Fruit fly (Drosophila melanogaster) whole organism, prepupa: ENCODE measurements around the gene CG6048.
"Not testable (repeated sequence)": the region's sequence is repeated elsewhere in the genome, so short reads cannot be mapped to it uniquely, and the experiment has no call there.

Experiments used
- CG11762 ChIP-seq: fragments of 200-800 bp; sonication (Bioruptor generic); optimal IDR thresholded peaks from 3 replicates; lab custom pipeline; 2016; ENCODE audit warnings: missing biosample characterization, missing genetic modification characterization; ENCODE audit not compliant: insufficient read depth
- CG16779 ChIP-seq: fragments of 200-800 bp; sonication (Bioruptor generic); optimal IDR thresholded peaks from 3 replicates; lab custom pipeline; 2017; ENCODE audit warnings: missing biosample characterization, mild to moderate bottlenecking, missing genetic modification characterization
- CG3032 ChIP-seq: fragments of 200-800 bp; optimal IDR thresholded peaks from 2 replicates; lab custom pipeline; 2019; ENCODE audit warnings: missing biosample characterization, mild to moderate bottlenecking, missing genetic modification characterization, moderate library complexity
- CG34406 ChIP-seq: fragments of 200-800 bp; sonication (Bioruptor generic); optimal IDR thresholded peaks from 3 replicates; lab custom pipeline; 2016; ENCODE audit warnings: missing biosample characterization, missing genetic modification characterization
- CG7368 ChIP-seq: fragments of 200-800 bp; sonication (Bioruptor generic); optimal IDR thresholded peaks from 3 replicates; lab custom pipeline; 2016; ENCODE audit warnings: missing biosample characterization, missing genetic modification characterization
- CG9139 ChIP-seq: fragments of 200-800 bp; sonication (Bioruptor generic); optimal IDR thresholded peaks from 3 replicates; lab custom pipeline; 2017; ENCODE audit warnings: missing biosample characterization, mild to moderate bottlenecking, missing genetic modification characterization
- Eip75B ChIP-seq: fragments of 200-800 bp; sonication (Bioruptor generic); optimal IDR thresholded peaks from 3 replicates; lab custom pipeline; 2016; ENCODE audit warnings: missing biosample characterization, missing genetic modification characterization
- Ets96B ChIP-seq: fragments of 200-800 bp; optimal IDR thresholded peaks from 2 replicates; lab custom pipeline; 2019; ENCODE audit warnings: missing biosample characterization, mild to moderate bottlenecking, missing genetic modification characterization, moderate library complexity
- Gug ChIP-seq: fragments of 200-800 bp; sonication (Bioruptor generic); IDR thresholded peaks from 2 replicates; pipeline ENCODE4 v1.3.6; 2022; ENCODE audit warnings: missing biosample characterization, missing genetic modification characterization
- Smox ChIP-seq: fragments of 200-800 bp; sonication (Bioruptor generic); optimal IDR thresholded peaks from 3 replicates; lab custom pipeline; 2016; ENCODE audit warnings: missing biosample characterization, missing genetic modification characterization
- Sox14 ChIP-seq: fragments of 200-800 bp; sonication (Bioruptor generic); optimal IDR thresholded peaks from 3 replicates; lab custom pipeline; 2016; ENCODE audit warnings: missing biosample characterization, missing genetic modification characterization
- dsx ChIP-seq: fragments of 200-800 bp; optimal IDR thresholded peaks from 3 replicates; lab custom pipeline; 2019; ENCODE audit warnings: missing biosample characterization, mild to moderate bottlenecking, missing genetic modification characterization, moderate library complexity; ENCODE audit not compliant: poor library complexity, severe bottlenecking
- esn ChIP-seq: fragments of 200-800 bp; sonication (Bioruptor generic); optimal IDR thresholded peaks from 2 replicates; lab custom pipeline; 2016; ENCODE audit warnings: missing biosample characterization, mild to moderate bottlenecking, missing genetic modification characterization, moderate library complexity
- fd59A ChIP-seq: fragments of 200-800 bp; sonication (Bioruptor generic); optimal IDR thresholded peaks from 2 replicates; lab custom pipeline; 2017; ENCODE audit warnings: missing biosample characterization, mild to moderate bottlenecking, missing genetic modification characterization, missing genetic modification reagents

DNA sequence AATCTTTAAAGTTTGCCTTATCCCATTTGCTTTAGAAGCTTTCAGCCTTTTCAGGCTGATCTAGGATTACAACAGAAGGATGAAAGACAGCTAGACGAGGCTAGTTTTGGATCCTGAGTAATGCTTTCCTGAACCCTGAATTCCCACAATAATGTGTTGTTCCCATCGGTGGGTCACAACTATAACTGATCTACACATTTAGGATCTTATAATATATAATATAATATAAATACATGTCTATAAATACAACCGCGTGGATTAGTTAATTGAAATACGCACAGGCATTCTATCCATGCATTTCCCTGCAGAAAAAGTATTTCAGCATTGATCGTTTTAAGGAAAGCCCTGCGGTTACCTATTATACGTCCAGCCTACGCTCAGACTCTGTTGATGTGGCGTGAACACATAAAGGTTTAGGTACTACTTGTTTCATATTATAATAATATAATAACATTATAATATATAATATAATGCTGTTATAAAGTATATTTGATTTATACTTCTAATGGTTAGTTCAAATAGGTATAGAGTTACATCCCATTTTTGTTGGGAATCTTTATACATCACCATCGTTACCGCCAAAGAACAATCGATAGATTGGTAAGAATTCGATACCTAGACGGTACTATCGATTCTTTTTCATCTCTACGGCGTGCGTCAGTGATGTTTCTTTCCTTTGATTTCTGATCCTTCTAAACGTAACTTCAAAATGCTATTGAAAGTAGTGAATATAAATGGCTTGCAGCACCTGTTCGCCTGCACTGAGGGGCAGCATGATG lies 7.1 kb upstream of the CG6048 start, which contains the start of gene CG32756:
- not testable (repeated sequence) for TF ChIP-seq CG3032 (tag; lab: Kevin White, UChicago); dsx (GFP tag; lab: Kevin White, UChicago); CG9139; CG11762 (GFP tag; lab: Kevin White, UChicago); fd59A (GFP tag; lab: Kevin White, UChicago); Eip75B (GFP tag; lab: Kevin White, UChicago); Ets96B (tag; lab: Kevin White, UChicago); Sox14; Smox; CG16779 (tag; lab: Kevin White, UChicago); CG34406; CG7368 (GFP tag; lab: Kevin White, UChicago); Gug; esn (GFP tag; lab: Kevin White, UChicago)
